Fruit fly (Drosophila melanogaster) Kc167 (cell line): ENCODE results near the gene CG5880.

ENCODE experiments used
- Sin3A ChIP-seq: fragments of >200 bp; optimal IDR thresholded peaks from 2 replicates; lab custom pipeline; 2018; ENCODE audit warnings: missing external identifiers
- h ChIP-seq: fragments of >200 bp; optimal IDR thresholded peaks from 3 replicates; lab custom pipeline; 2018; ENCODE audit warnings: missing external identifiers
- insv ChIP-seq: fragments of >200 bp; optimal IDR thresholded peaks from 3 replicates; lab custom pipeline; 2018; ENCODE audit warnings: missing external identifiers
- psq ChIP-seq: fragments of >200 bp; optimal IDR thresholded peaks from 2 replicates; lab custom pipeline; 2017; ENCODE audit warnings: missing external identifiers
- ttk ChIP-seq: sonication (Bioruptor generic); optimal IDR thresholded peaks from 2 replicates; lab custom pipeline; 2017; ENCODE audit warnings: missing external identifiers

DNA sequence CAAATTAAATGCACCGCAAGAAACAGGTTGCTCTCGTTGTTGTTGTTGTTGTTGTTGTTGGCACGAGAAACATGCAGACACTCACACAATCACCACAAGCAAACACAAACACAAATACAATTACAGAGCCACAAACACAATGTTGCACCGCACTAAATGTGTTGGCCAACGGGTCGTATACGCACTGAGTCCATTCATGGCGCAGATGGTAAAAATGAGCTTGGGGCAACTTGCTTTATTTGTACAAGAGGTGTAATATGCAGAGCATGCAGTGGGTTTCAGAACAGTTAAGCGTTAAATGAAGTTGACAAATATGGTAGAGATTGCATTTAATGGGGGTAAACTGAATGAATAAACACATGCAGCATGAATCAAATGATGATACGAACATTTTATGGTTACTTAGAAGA is 21.4 kb downstream of the CG5880 start:
- no peak for TF ChIP-seq psq (lab: Kevin White, UChicago)
- no peak for TF ChIP-seq insv (lab: Kevin White, UChicago)
- TF ChIP-seq ttk: no peak
- TF ChIP-seq h (lab: Kevin White, UChicago): no peak
- TF ChIP-seq Sin3A: no peak
